Fruit fly (Drosophila melanogaster) whole organism, embryonic: ENCODE results near the gene CG1635.

ENCODE experiments used
- Bteb2 ChIP-seq: fragments of 200-800 bp; sonication (Bioruptor generic); optimal IDR thresholded peaks from 2 replicates; lab custom pipeline; 2016; ENCODE audit warnings: missing biosample characterization, missing genetic modification characterization
- CG10274 ChIP-seq: fragments of 200-800 bp; sonication (Bioruptor generic); optimal IDR thresholded peaks from 3 replicates; lab custom pipeline; 2017; ENCODE audit warnings: missing biosample characterization, mild to moderate bottlenecking, missing genetic modification characterization
- CG11560 ChIP-seq: fragments of 200-800 bp; sonication (Bioruptor generic); IDR thresholded peaks from 3 replicates; pipeline ENCODE4 v1.3.6; 2022; ENCODE audit warnings: missing biosample characterization, missing genetic modification characterization
- CG1233 ChIP-seq: fragments of 200-800 bp; sonication (Bioruptor generic); optimal IDR thresholded peaks from 4 replicates; lab custom pipeline; 2018; ENCODE audit warnings: missing biosample characterization, mild to moderate bottlenecking, missing genetic modification characterization
- CG12744 ChIP-seq: fragments of 200-800 bp; sonication (Bioruptor generic); optimal IDR thresholded peaks from 2 replicates; lab custom pipeline; 2016; ENCODE audit warnings: missing biosample characterization, missing genetic modification characterization
- CG12769 ChIP-seq: fragments of 200-800 bp; sonication (Bioruptor generic); optimal IDR thresholded peaks from 2 replicates; lab custom pipeline; 2019; ENCODE audit warnings: missing biosample characterization, mild to moderate bottlenecking, missing genetic modification characterization, moderate library complexity
- CG13624 ChIP-seq: fragments of 200-800 bp; sonication (Bioruptor generic); optimal IDR thresholded peaks from 2 replicates; lab custom pipeline; 2016; ENCODE audit warnings: missing biosample characterization, missing genetic modification characterization
- CG14667 ChIP-seq: fragments of 200-800 bp; sonication (Bioruptor generic); IDR thresholded peaks from 2 replicates; pipeline ENCODE4 v1.3.6; 2022; ENCODE audit warnings: missing biosample characterization, missing genetic modification characterization
- CG16779 ChIP-seq: fragments of 200-800 bp; sonication (Bioruptor generic); IDR thresholded peaks from 2 replicates; pipeline ENCODE4 v1.3.6; 2022; ENCODE audit warnings: missing biosample characterization, missing genetic modification characterization
- CG16863 ChIP-seq: fragments of 200-800 bp; sonication (Bioruptor generic); optimal IDR thresholded peaks from 3 replicates; lab custom pipeline; 2016; ENCODE audit warnings: missing biosample characterization, missing genetic modification characterization
- CG17912 ChIP-seq: fragments of 200-800 bp; sonication (Bioruptor generic); optimal IDR thresholded peaks from 2 replicates; lab custom pipeline; 2018; ENCODE audit warnings: missing biosample characterization, mild to moderate bottlenecking, missing genetic modification characterization
- CG18619 ChIP-seq: fragments of 200-800 bp; sonication (Bioruptor generic); optimal IDR thresholded peaks from 3 replicates; lab custom pipeline; 2017; ENCODE audit warnings: missing biosample characterization, mild to moderate bottlenecking, missing genetic modification characterization
- CG2199 ChIP-seq: fragments of 200-800 bp; sonication (Bioruptor generic); IDR thresholded peaks from 3 replicates; pipeline ENCODE4 v1.3.6; 2022; ENCODE audit warnings: missing biosample characterization, missing genetic modification characterization
- CG30431 ChIP-seq: fragments of 200-800 bp; sonication (Bioruptor generic); optimal IDR thresholded peaks from 2 replicates; lab custom pipeline; 2017; ENCODE audit warnings: missing biosample characterization, missing genetic modification characterization
- CG43689 ChIP-seq: fragments of 200-800 bp; sonication (Bioruptor generic); IDR thresholded peaks from 2 replicates; pipeline ENCODE4 v1.3.6; 2022; ENCODE audit warnings: missing biosample characterization, missing genetic modification characterization
- CG4707 ChIP-seq: fragments of 200-800 bp; sonication (Bioruptor generic); optimal IDR thresholded peaks from 2 replicates; lab custom pipeline; 2018; ENCODE audit warnings: missing biosample characterization, mild to moderate bottlenecking, missing genetic modification characterization, moderate library complexity
- CG7556 ChIP-seq: fragments of 200-800 bp; sonication (Bioruptor generic); optimal IDR thresholded peaks from 2 replicates; lab custom pipeline; 2017; ENCODE audit warnings: missing biosample characterization, mild to moderate bottlenecking, missing genetic modification characterization
- CG8089 ChIP-seq: fragments of 200-800 bp; sonication (Bioruptor generic); optimal IDR thresholded peaks from 3 replicates; lab custom pipeline; 2016; ENCODE audit warnings: missing biosample characterization, missing genetic modification characterization
- CG8388 ChIP-seq: fragments of 200-800 bp; sonication (Bioruptor generic); optimal IDR thresholded peaks from 2 replicates; lab custom pipeline; 2019; ENCODE audit warnings: missing biosample characterization, mild to moderate bottlenecking, missing genetic modification characterization, moderate library complexity
- CG8478 ChIP-seq: fragments of >200 bp; optimal IDR thresholded peaks from 2 replicates; lab custom pipeline; 2018
- CG8924 ChIP-seq: fragments of 200-800 bp; optimal IDR thresholded peaks from 3 replicates; lab custom pipeline; 2019; ENCODE audit warnings: missing biosample characterization, mild to moderate bottlenecking, missing genetic modification characterization, moderate library complexity
- D ChIP-seq, 2 experiments: fragments of 200-800 bp in 1 of 2; fragments of >200 bp in 1 of 2; sonication (Bioruptor generic) in 1 of 2; optimal IDR thresholded peaks; 2 replicates in 1 of 2; 3 replicates in 1 of 2; lab custom pipeline; 2017; ENCODE audit warnings: mild to moderate bottlenecking in 1 of 2, missing biosample characterization in 1 of 2, missing genetic modification characterization in 1 of 2, missing genetic modification reagents in 1 of 2
- Dip2 ChIP-seq: fragments of 200-800 bp; sonication (Bioruptor generic); IDR thresholded peaks from 2 replicates; pipeline ENCODE4 v1.3.6; 2022; ENCODE audit warnings: missing biosample characterization, missing genetic modification characterization
- Doc3 ChIP-seq: fragments of 200-800 bp; sonication (Bioruptor generic); IDR thresholded peaks from 3 replicates; pipeline ENCODE4 v1.3.6; 2022; ENCODE audit warnings: missing biosample characterization, missing genetic modification characterization; ENCODE audit not compliant: partially characterized antibody
- Ets97D ChIP-seq: fragments of 200-800 bp; sonication (Bioruptor generic); optimal IDR thresholded peaks from 3 replicates; lab custom pipeline; 2016; ENCODE audit warnings: missing biosample characterization, missing genetic modification characterization
- H15 ChIP-seq: fragments of 200-800 bp; sonication (Bioruptor generic); IDR thresholded peaks from 3 replicates; pipeline ENCODE4 v1.3.6; 2022; ENCODE audit warnings: missing biosample characterization, missing genetic modification characterization
- Hey ChIP-seq: fragments of 200-800 bp; sonication (Bioruptor generic); optimal IDR thresholded peaks from 3 replicates; lab custom pipeline; 2018; ENCODE audit warnings: missing biosample characterization, mild to moderate bottlenecking, missing genetic modification characterization
- Hr78 ChIP-seq, 2 experiments: fragments of 200-800 bp in 1 of 2; fragments of >200 bp in 1 of 2; sonication (Bioruptor generic) in 1 of 2; optimal IDR thresholded peaks; 2 replicates each; lab custom pipeline; 2017 to 2019; ENCODE audit warnings: missing biosample characterization in 2 of 2, missing genetic modification characterization in 2 of 2, mild to moderate bottlenecking in 1 of 2, moderate library complexity in 1 of 2
- MESR4 ChIP-seq: fragments of 200-800 bp; sonication (Bioruptor generic); optimal IDR thresholded peaks from 2 replicates; lab custom pipeline; 2018; ENCODE audit warnings: missing biosample characterization, mild to moderate bottlenecking, missing genetic modification characterization, moderate library complexity
- NFAT ChIP-seq: fragments of 200-800 bp; sonication (Bioruptor generic); IDR thresholded peaks from 2 replicates; pipeline ENCODE4 v1.3.6; 2022; ENCODE audit warnings: missing biosample characterization, missing genetic modification characterization
- PHDP ChIP-seq: fragments of 200-800 bp; sonication (Bioruptor generic); optimal IDR thresholded peaks from 3 replicates; lab custom pipeline; 2018; ENCODE audit warnings: missing biosample characterization, mild to moderate bottlenecking, missing genetic modification characterization, moderate library complexity
- Ptx1 ChIP-seq: fragments of 200-800 bp; sonication (Bioruptor generic); IDR thresholded peaks from 2 replicates; pipeline ENCODE4 v1.3.6; 2022; ENCODE audit warnings: missing biosample characterization, missing genetic modification characterization
- Sry-β ChIP-seq: fragments of 200-800 bp; sonication (Bioruptor generic); optimal IDR thresholded peaks from 2 replicates; lab custom pipeline; 2018; ENCODE audit warnings: missing biosample characterization, mild to moderate bottlenecking, missing genetic modification characterization, moderate library complexity
- bowl ChIP-seq: fragments of 200-800 bp; sonication (Bioruptor generic); IDR thresholded peaks from 2 replicates; pipeline ENCODE4 v1.3.6; 2022; ENCODE audit warnings: missing biosample characterization, missing genetic modification characterization
- crp ChIP-seq, 2 experiments: fragments of 200-800 bp; sonication (Bioruptor generic); optimal IDR thresholded peaks; 2 replicates in 1 of 2; 3 replicates in 1 of 2; lab custom pipeline; 2017; ENCODE audit warnings: missing biosample characterization in 2 of 2, missing genetic modification characterization in 2 of 2, mild to moderate bottlenecking in 1 of 2, moderate library complexity in 1 of 2
- danr ChIP-seq: fragments of 200-800 bp; sonication (Bioruptor generic); IDR thresholded peaks from 2 replicates; pipeline ENCODE4 v1.3.6; 2022; ENCODE audit warnings: missing biosample characterization, missing genetic modification characterization
- dati ChIP-seq: fragments of 200-800 bp; sonication (Bioruptor generic); IDR thresholded peaks from 2 replicates; pipeline ENCODE4 v1.3.6; 2022; ENCODE audit warnings: missing biosample characterization, missing genetic modification characterization
- dmrt11E ChIP-seq: fragments of 200-800 bp; sonication (Bioruptor generic); optimal IDR thresholded peaks from 3 replicates; lab custom pipeline; 2018; ENCODE audit warnings: missing biosample characterization, mild to moderate bottlenecking, missing genetic modification characterization, moderate library complexity
- ftz-f1 ChIP-seq: fragments of 200-800 bp; sonication (Bioruptor generic); optimal IDR thresholded peaks from 2 replicates; lab custom pipeline; 2016; ENCODE audit warnings: missing biosample characterization, missing genetic modification characterization
- hbn ChIP-seq: fragments of 200-800 bp; sonication (Bioruptor generic); IDR thresholded peaks from 2 replicates; pipeline ENCODE4 v1.3.6; 2022; ENCODE audit warnings: missing biosample characterization, missing genetic modification characterization; ENCODE audit not compliant: partially characterized antibody
- lab ChIP-seq: fragments of 200-800 bp; sonication (Bioruptor generic); optimal IDR thresholded peaks from 3 replicates; lab custom pipeline; 2017; ENCODE audit warnings: missing biosample characterization, missing genetic modification characterization, mild to moderate bottlenecking, moderate library complexity, missing genetic modification reagents
- lov ChIP-seq, 2 experiments: fragments of 200-800 bp in 1 of 2; fragments of >200 bp in 1 of 2; sonication (Bioruptor generic) in 1 of 2; IDR thresholded peaks in 1 of 2; optimal IDR thresholded peaks in 1 of 2; 2 replicates in 1 of 2; 3 replicates in 1 of 2; pipeline versions ENCODE4 v1.3.6 to Lab custom; 2017 to 2022; ENCODE audit warnings: missing biosample characterization in 1 of 2, missing genetic modification characterization in 1 of 2
- mirr ChIP-seq: fragments of 200-800 bp; sonication (Bioruptor generic); optimal IDR thresholded peaks from 3 replicates; lab custom pipeline; 2018; ENCODE audit warnings: missing biosample characterization, mild to moderate bottlenecking, missing genetic modification characterization
- nmo ChIP-seq: fragments of 200-800 bp; sonication (Bioruptor generic); optimal IDR thresholded peaks from 2 replicates; lab custom pipeline; 2018; ENCODE audit warnings: missing biosample characterization, mild to moderate bottlenecking, missing genetic modification characterization, moderate library complexity
- odd ChIP-seq: fragments of 200-800 bp; sonication (Bioruptor generic); optimal IDR thresholded peaks from 2 replicates; lab custom pipeline; 2017; ENCODE audit warnings: missing biosample characterization, mild to moderate bottlenecking, missing genetic modification characterization
- schlank ChIP-seq: fragments of 200-800 bp; sonication (Bioruptor generic); optimal IDR thresholded peaks from 2 replicates; lab custom pipeline; 2018; ENCODE audit warnings: missing biosample characterization, mild to moderate bottlenecking, missing genetic modification characterization
- sens-2 ChIP-seq: fragments of 200-800 bp; sonication (Bioruptor generic); IDR thresholded peaks from 2 replicates; pipeline ENCODE4 v1.3.6; 2022; ENCODE audit warnings: missing biosample characterization, missing genetic modification characterization
- seq ChIP-seq: fragments of 200-800 bp; sonication (Bioruptor generic); IDR thresholded peaks from 2 replicates; pipeline ENCODE4 v1.3.6; 2022; ENCODE audit warnings: missing biosample characterization, missing genetic modification characterization
- tna ChIP-seq: fragments of 200-800 bp; sonication (Bioruptor generic); IDR thresholded peaks from 2 replicates; pipeline ENCODE4 v1.3.6; 2022; ENCODE audit warnings: missing biosample characterization, missing genetic modification characterization; ENCODE audit not compliant: partially characterized antibody
- twi ChIP-seq: fragments of 200-800 bp; optimal IDR thresholded peaks from 2 replicates; lab custom pipeline; 2019; ENCODE audit warnings: missing biosample characterization, mild to moderate bottlenecking, missing genetic modification characterization, moderate library complexity
- z ChIP-seq: fragments of 200-800 bp; sonication (Bioruptor generic); IDR thresholded peaks from 3 replicates; pipeline ENCODE4 v1.3.6; 2022; ENCODE audit warnings: missing biosample characterization, missing genetic modification characterization

The CG1635 gene

DNA sequence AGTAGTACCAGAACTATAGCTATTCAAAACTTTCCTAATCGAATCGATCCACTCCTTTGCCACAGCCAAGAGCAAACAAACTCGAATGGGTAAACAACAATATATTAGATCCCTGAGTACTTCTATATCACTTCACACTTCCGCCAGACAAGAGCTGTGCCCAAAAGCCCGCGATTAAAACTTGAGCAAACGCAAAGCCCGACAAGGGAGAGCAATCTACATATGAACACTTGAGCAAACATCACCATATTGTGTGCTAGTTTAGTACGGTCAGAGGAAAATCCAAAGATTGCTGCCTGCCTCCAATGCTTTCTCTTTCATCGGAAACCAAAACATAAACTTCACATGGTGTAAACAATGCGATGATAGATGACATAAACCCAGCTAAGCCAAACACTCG is 15.2 kb downstream of the CG1635 start (continued):
- TF ChIP-seq z (GFP tag; lab: Robert Waterston, UW) = no peak
- TF ChIP-seq Ptx1 (GFP tag; lab: Robert Waterston, UW) = no peak
- TF ChIP-seq CG14667 (GFP tag; lab: Robert Waterston, UW) = no peak
- peak; percentile 36 for TF ChIP-seq odd (GFP tag; lab: Kevin White, UChicago)
- no peak for TF ChIP-seq dmrt11E (tag; lab: Kevin White, UChicago)
- no peak for TF ChIP-seq D (optimal IDR thresholded peaks at IDR 0.05; lab: Kevin White, UChicago)
- TF ChIP-seq D (GFP tag; optimal IDR thresholded peaks at IDR 0.05; lab: Kevin White, UChicago) = no peak
- no peak for TF ChIP-seq bowl
- TF ChIP-seq CG8089 (GFP tag; lab: Kevin White, UChicago) = no peak
- TF ChIP-seq CG7556 (GFP tag; lab: Kevin White, UChicago) = no peak
- TF ChIP-seq mirr (GFP tag; lab: Kevin White, UChicago) = peak; percentile 17
- no peak for TF ChIP-seq ftz-f1 (GFP tag; lab: Kevin White, UChicago)
- peak; percentile 36 for TF ChIP-seq lab (GFP tag; lab: Kevin White, UChicago)
- TF ChIP-seq CG16779 (GFP tag; lab: Robert Waterston, UW) = no peak
- no peak for TF ChIP-seq CG12769 (tag; lab: Kevin White, UChicago)
- TF ChIP-seq tna (GFP tag; lab: Robert Waterston, UW) = no peak
- no peak for TF ChIP-seq hbn (GFP tag; lab: Robert Waterston, UW)
- TF ChIP-seq seq (GFP tag; lab: Robert Waterston, UW) = no peak
- TF ChIP-seq CG17912 (GFP tag; lab: Kevin White, UChicago) = no peak
- no peak for TF ChIP-seq nmo (GFP tag; lab: Kevin White, UChicago)
- TF ChIP-seq Bteb2 (GFP tag; lab: Kevin White, UChicago) = peak; percentile 30
- no peak for TF ChIP-seq Ets97D (GFP tag; lab: Kevin White, UChicago)
- no peak for TF ChIP-seq CG4707 (GFP tag; lab: Kevin White, UChicago)
- no peak for TF ChIP-seq NFAT (GFP tag; lab: Robert Waterston, UW)
- TF ChIP-seq CG10274 (GFP tag; lab: Kevin White, UChicago) = no peak
- peak; percentile 52 for TF ChIP-seq PHDP (tag; lab: Kevin White, UChicago)
- no peak for TF ChIP-seq CG11560 (tag; lab: Robert Waterston, UW)
- no peak for TF ChIP-seq CG1233 (GFP tag; lab: Kevin White, UChicago)
- TF ChIP-seq H15 (GFP tag; lab: Robert Waterston, UW) = no peak
- peak; percentile 86 for TF ChIP-seq twi
- TF ChIP-seq CG8924 (tag; lab: Kevin White, UChicago) = no peak
- no peak for TF ChIP-seq sens-2
- TF ChIP-seq crp (GFP tag; optimal IDR thresholded peaks at IDR 0.05; lab: Kevin White, UChicago) = no peak
- peak; percentile 34 for TF ChIP-seq Hey (tag; lab: Kevin White, UChicago)
- TF ChIP-seq MESR4 (GFP tag; lab: Kevin White, UChicago) = no peak
- TF ChIP-seq Doc3 (GFP tag; lab: Robert Waterston, UW) = no peak
- no peak for TF ChIP-seq CG16863
- TF ChIP-seq Sry-β (GFP tag; lab: Kevin White, UChicago) = no peak
- no peak for TF ChIP-seq Hr78 (GFP tag; optimal IDR thresholded peaks at IDR 0.05; lab: Kevin White, UChicago)
- TF ChIP-seq CG8478 (lab: Kevin White, UChicago) = no peak
- peak; percentile 42 for TF ChIP-seq schlank (tag; lab: Kevin White, UChicago)
- TF ChIP-seq lov (optimal IDR thresholded peaks at IDR 0.05; lab: Kevin White, UChicago) = no peak
- no peak for TF ChIP-seq lov (GFP tag; IDR thresholded peaks at IDR 0.05; lab: Robert Waterston, UW)
- TF ChIP-seq CG43689 (GFP tag; lab: Robert Waterston, UW) = no peak
- no peak for TF ChIP-seq Dip2 (GFP tag; lab: Robert Waterston, UW)
- TF ChIP-seq CG18619 (GFP tag; lab: Kevin White, UChicago) = no peak
- no peak for TF ChIP-seq danr (GFP tag; lab: Robert Waterston, UW)
- no peak for TF ChIP-seq CG13624 (GFP tag; lab: Kevin White, UChicago)
- no peak for TF ChIP-seq dati (GFP tag; lab: Robert Waterston, UW)
- no peak for TF ChIP-seq CG2199
- TF ChIP-seq CG8388 (GFP tag; lab: Kevin White, UChicago) = no peak
- no peak for TF ChIP-seq CG12744 (GFP tag; lab: Kevin White, UChicago)
- TF ChIP-seq CG30431 (GFP tag; lab: Kevin White, UChicago) = no peak
